Worm (Caenorhabditis elegans) whole organism, mixed stage, embryonic: Measurements from ENCODE around the gene ZK721.4.

Experiments used
- M03D4.4 ChIP-seq: sonication (generic microtip); optimal IDR thresholded peaks from 2 replicates; lab custom pipeline; 2017; ENCODE audit warnings: mild to moderate bottlenecking, missing genetic modification characterization, missing compliant biosample characterization
- bed-3 ChIP-seq: fragments of 200-800 bp; sonication (Bioruptor generic); optimal IDR thresholded peaks from 3 replicates; lab custom pipeline; 2018; ENCODE audit warnings: mild to moderate bottlenecking, missing genetic modification characterization, moderate library complexity, missing compliant biosample characterization
- blmp-1 ChIP-seq: fragments of 150-350 bp; optimal IDR thresholded peaks from 2 replicates; lab custom pipeline; 2014; ENCODE audit warnings: missing biosample characterization, missing genetic modification characterization
- ceh-39 ChIP-seq: fragments of 150-350 bp; optimal IDR thresholded peaks from 2 replicates; lab custom pipeline; 2014; ENCODE audit warnings: missing biosample characterization, missing genetic modification characterization
- ceh-43 ChIP-seq: fragments of 200-800 bp; sonication (Bioruptor generic); optimal IDR thresholded peaks from 2 replicates; lab custom pipeline; 2018; ENCODE audit warnings: mild to moderate bottlenecking, missing genetic modification characterization, moderate library complexity, missing compliant biosample characterization
- ceh-83 ChIP-seq: fragments of 200-800 bp; sonication (Bioruptor generic); optimal IDR thresholded peaks from 2 replicates; lab custom pipeline; 2018; ENCODE audit warnings: mild to moderate bottlenecking, missing genetic modification characterization, missing compliant biosample characterization
- ces-1 ChIP-seq: fragments of 150-350 bp; optimal IDR thresholded peaks from 2 replicates; lab custom pipeline; 2014; ENCODE audit warnings: missing biosample characterization, missing genetic modification reagents, missing genetic modification characterization
- cnd-1 ChIP-seq: fragments of 200-800 bp; sonication (Bioruptor generic); optimal IDR thresholded peaks from 2 replicates; lab custom pipeline; 2018; ENCODE audit warnings: mild to moderate bottlenecking, missing genetic modification characterization, missing compliant biosample characterization
- drap-1 ChIP-seq: fragments of 200-800 bp; sonication (Bioruptor generic); optimal IDR thresholded peaks from 3 replicates; lab custom pipeline; 2018; ENCODE audit warnings: mild to moderate bottlenecking, missing genetic modification characterization, missing compliant biosample characterization
- elt-1 ChIP-seq: sonication (generic microtip); optimal IDR thresholded peaks from 2 replicates; lab custom pipeline; 2017; ENCODE audit warnings: missing genetic modification characterization, mild to moderate bottlenecking, missing compliant biosample characterization, antibody characterized with exemption, moderate library complexity, borderline replicate concordance; ENCODE audit not compliant: insufficient read depth
- elt-3 ChIP-seq: fragments of 150-350 bp; optimal IDR thresholded peaks from 2 replicates; lab custom pipeline; 2014; ENCODE audit warnings: missing biosample characterization, missing genetic modification characterization
- flh-1 ChIP-seq: fragments of 200-800 bp; sonication (Bioruptor generic); optimal IDR thresholded peaks from 2 replicates; lab custom pipeline; 2018; ENCODE audit warnings: mild to moderate bottlenecking, missing genetic modification characterization, moderate library complexity, missing compliant biosample characterization
- ham-2 ChIP-seq: fragments of 200-800 bp; sonication (Bioruptor generic); optimal IDR thresholded peaks from 2 replicates; lab custom pipeline; 2018; ENCODE audit warnings: mild to moderate bottlenecking, missing genetic modification characterization, missing compliant biosample characterization
- lin-13 ChIP-seq: fragments of 150-350 bp; optimal IDR thresholded peaks from 2 replicates; lab custom pipeline; 2014; ENCODE audit warnings: missing biosample characterization, missing genetic modification characterization
- lin-32 ChIP-seq: fragments of 200-800 bp; sonication (Bioruptor generic); optimal IDR thresholded peaks from 2 replicates; lab custom pipeline; 2018; ENCODE audit warnings: mild to moderate bottlenecking, missing genetic modification characterization, missing compliant biosample characterization
- lsy-2 ChIP-seq: fragments of 150-350 bp; optimal IDR thresholded peaks from 2 replicates; lab custom pipeline; 2014; ENCODE audit warnings: missing biosample characterization, missing genetic modification characterization
- mab-5 ChIP-seq: fragments of 150-350 bp; optimal IDR thresholded peaks from 2 replicates; lab custom pipeline; 2014; ENCODE audit warnings: missing biosample characterization, missing genetic modification characterization
- mep-1 ChIP-seq: fragments of 150-350 bp; optimal IDR thresholded peaks from 2 replicates; lab custom pipeline; 2017; ENCODE audit warnings: missing biosample characterization, missing genetic modification reagents, missing genetic modification characterization, inconsistent platforms
- nhr-12 ChIP-seq: fragments of 150-350 bp; optimal IDR thresholded peaks from 2 replicates; lab custom pipeline; 2014; ENCODE audit warnings: missing biosample characterization, missing genetic modification characterization
- nhr-2 ChIP-seq: fragments of 150-350 bp; optimal IDR thresholded peaks from 2 replicates; lab custom pipeline; 2014; ENCODE audit warnings: missing biosample characterization, missing genetic modification characterization
- nhr-237 ChIP-seq: fragments of 150-350 bp; optimal IDR thresholded peaks from 2 replicates; lab custom pipeline; 2014; ENCODE audit warnings: missing biosample characterization, missing genetic modification characterization
- nhr-28 ChIP-seq: fragments of 150-350 bp; optimal IDR thresholded peaks from 2 replicates; lab custom pipeline; 2014; ENCODE audit warnings: missing biosample characterization, missing genetic modification characterization
- nhr-76 ChIP-seq: sonication (generic microtip); optimal IDR thresholded peaks from 2 replicates; lab custom pipeline; 2017; ENCODE audit warnings: missing biosample characterization, missing genetic modification characterization
- pha-4 ChIP-seq: fragments of 150-350 bp; optimal IDR thresholded peaks from 2 replicates; lab custom pipeline; 2018; ENCODE audit warnings: missing biosample characterization, missing genetic modification reagents, missing genetic modification characterization
- sem-2 ChIP-seq: fragments of 200-800 bp; sonication (Bioruptor generic); optimal IDR thresholded peaks from 2 replicates; lab custom pipeline; 2018; ENCODE audit warnings: mild to moderate bottlenecking, missing genetic modification characterization, missing compliant biosample characterization
- snpc-4 ChIP-seq: fragments of 150-350 bp; optimal IDR thresholded peaks from 2 replicates; lab custom pipeline; 2014; ENCODE audit warnings: missing biosample characterization, missing genetic modification characterization
- sptf-1 ChIP-seq: sonication (generic microtip); optimal IDR thresholded peaks from 2 replicates; lab custom pipeline; 2017; ENCODE audit warnings: mild to moderate bottlenecking, missing genetic modification characterization, moderate library complexity, missing compliant biosample characterization
- tbx-8 ChIP-seq: fragments of 200-800 bp; sonication (Bioruptor generic); optimal IDR thresholded peaks from 2 replicates; lab custom pipeline; 2018; ENCODE audit warnings: mild to moderate bottlenecking, missing genetic modification characterization, moderate library complexity, missing compliant biosample characterization
- unc-120 ChIP-seq: sonication (generic microtip); optimal IDR thresholded peaks from 2 replicates; lab custom pipeline; 2017; ENCODE audit warnings: missing genetic modification characterization, missing compliant biosample characterization; ENCODE audit not compliant: poor library complexity, severe bottlenecking
- unc-62 ChIP-seq: fragments of 150-350 bp; optimal IDR thresholded peaks from 2 replicates; lab custom pipeline; 2014; ENCODE audit warnings: missing biosample characterization, missing genetic modification reagents, missing genetic modification characterization
- zip-8 ChIP-seq: fragments of 150-350 bp; optimal IDR thresholded peaks from 2 replicates; lab custom pipeline; 2014; ENCODE audit warnings: missing biosample characterization, missing genetic modification characterization
- ztf-11 ChIP-seq: fragments of 150-350 bp; optimal IDR thresholded peaks from 2 replicates; lab custom pipeline; 2014; ENCODE audit warnings: missing biosample characterization, missing genetic modification characterization

The ZK721.4 gene

ce11 chrX:8819815-8820415, 41.3 kb downstream of the ZK721.4 start:
- TF ChIP-seq nhr-76 (tag; lab: Kevin White, UChicago) = no peak
- TF ChIP-seq ztf-11 (tag; lab: Kevin White, UChicago) = no peak

DNA sequence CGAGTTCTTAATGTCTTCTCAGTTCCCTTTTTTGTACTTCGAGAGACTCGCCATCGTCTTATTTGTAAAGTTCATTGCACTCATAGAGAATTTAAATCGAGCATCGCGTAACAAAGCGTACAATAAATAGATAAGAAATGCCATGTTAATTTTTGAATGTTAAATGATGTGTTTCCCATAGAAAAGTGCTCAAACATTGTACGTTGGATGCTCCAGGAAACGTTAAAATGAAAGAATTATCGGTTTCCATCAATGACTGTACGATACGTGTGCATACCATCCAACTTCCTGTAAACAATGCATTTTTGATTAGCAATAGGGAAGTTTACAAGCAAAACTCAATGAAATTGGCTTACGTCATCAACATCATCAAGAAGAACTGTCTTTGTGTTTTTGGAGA, 42.0 kb downstream of the ZK721.4 start:
- TF ChIP-seq sptf-1 (tag; lab: Kevin White, UChicago) (no peak), drap-1 (no peak), pha-4 (tag; lab: Kevin White, UChicago) (no peak), flh-1 (GFP tag; lab: Kevin White, UChicago) (no peak), zip-8 (tag; lab: Kevin White, UChicago) (no peak), blmp-1 (tag; lab: Kevin White, UChicago) (no peak), snpc-4 (tag; lab: Kevin White, UChicago) (no peak), tbx-8 (no peak), ces-1 (GFP tag; lab: Kevin White, UChicago) (no peak), sem-2 (GFP tag; lab: Kevin White, UChicago) (no peak), ceh-43 (GFP tag; lab: Kevin White, UChicago) (no peak), elt-1 (no peak), ham-2 (GFP tag; lab: Kevin White, UChicago) (no peak), nhr-12 (no peak), nhr-28 (tag; lab: Kevin White, UChicago) (no peak), mab-5 (tag; lab: Kevin White, UChicago) (no peak), unc-120 (tag; lab: Kevin White, UChicago) (no peak), elt-3 (tag; lab: Kevin White, UChicago) (no peak), M03D4.4 (no peak)

DNA sequence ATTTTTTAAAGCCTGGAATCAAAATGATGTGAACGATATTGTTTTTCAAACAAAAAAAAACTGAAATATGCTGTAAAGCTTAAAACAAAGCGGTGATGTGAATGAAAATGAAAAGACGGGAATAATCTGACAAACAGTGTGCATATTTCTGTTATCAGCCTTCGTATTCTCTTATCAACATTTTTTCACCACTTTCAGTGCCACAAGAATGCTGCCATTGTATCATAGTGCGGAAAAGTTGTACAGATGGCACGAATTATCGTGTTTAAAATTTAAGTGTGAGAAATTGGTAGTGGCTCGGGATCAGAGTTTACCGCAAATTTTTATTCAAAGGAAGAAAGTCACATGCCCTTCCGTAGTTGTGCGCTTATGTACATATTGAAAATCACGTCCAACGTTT, 45.8 kb downstream of the ZK721.4 start, which contains the start of gene ifd-1:
TSS of gene ifd-1 (minus strand) at position 12 of the 400 bp plus-strand sequence.
- TF ChIP-seq nhr-237 (tag; lab: Kevin White, UChicago) (no peak), lsy-2 (no peak), nhr-76 (tag; lab: Kevin White, UChicago) (no peak), blmp-1 (tag; lab: Kevin White, UChicago) (no peak), ham-2 (GFP tag; lab: Kevin White, UChicago) (no peak), nhr-2 (tag; lab: Kevin White, UChicago) (no peak), flh-1 (GFP tag; lab: Kevin White, UChicago) (no peak), unc-120 (tag; lab: Kevin White, UChicago) (no peak), unc-62 (no peak), sem-2 (GFP tag; lab: Kevin White, UChicago) (no peak), ceh-43 (GFP tag; lab: Kevin White, UChicago) (no peak), mab-5 (tag; lab: Kevin White, UChicago) (no peak), nhr-12 (no peak), lin-13 (tag; lab: Kevin White, UChicago) (no peak), sptf-1 (tag; lab: Kevin White, UChicago) (no peak), ztf-11 (tag; lab: Kevin White, UChicago) (no peak), ceh-39 (tag; lab: Kevin White, UChicago) (no peak), nhr-28 (tag; lab: Kevin White, UChicago) (no peak), ces-1 (GFP tag; lab: Kevin White, UChicago) (no peak), M03D4.4 (no peak)

ce11 chrX:8828365-8828764, 49.7 kb downstream of the ZK721.4 start, which contains the start of gene rcs-1:
TSS of gene rcs-1 (minus strand) at chrX:8828540.
- TF ChIP-seq nhr-2 (tag; lab: Kevin White, UChicago) = no peak
- no peak for TF ChIP-seq ces-1 (GFP tag; lab: Kevin White, UChicago)
- no peak for TF ChIP-seq drap-1
- TF ChIP-seq ceh-39 (tag; lab: Kevin White, UChicago) = no peak
- TF ChIP-seq bed-3 (GFP tag; lab: Kevin White, UChicago) = no peak
- no peak for TF ChIP-seq unc-120 (tag; lab: Kevin White, UChicago)
- no peak for TF ChIP-seq cnd-1 (tag; lab: Kevin White, UChicago)
- TF ChIP-seq mep-1 (tag; lab: Kevin White, UChicago) = no peak
- no peak for TF ChIP-seq lsy-2
- TF ChIP-seq pha-4 (tag; lab: Kevin White, UChicago) = no peak
- no peak for TF ChIP-seq nhr-76 (tag; lab: Kevin White, UChicago)
- no peak for TF ChIP-seq ceh-83 (GFP tag; lab: Kevin White, UChicago)
- TF ChIP-seq flh-1 (GFP tag; lab: Kevin White, UChicago) = no peak
- TF ChIP-seq zip-8 (tag; lab: Kevin White, UChicago) = no peak
- no peak for TF ChIP-seq ham-2 (GFP tag; lab: Kevin White, UChicago)
- TF ChIP-seq blmp-1 (tag; lab: Kevin White, UChicago) = no peak
- TF ChIP-seq lin-32 (GFP tag; lab: Kevin White, UChicago) = no peak
- no peak for TF ChIP-seq sem-2 (GFP tag; lab: Kevin White, UChicago)
- TF ChIP-seq, all 35 proteins: peak for 0
